Worm (Caenorhabditis elegans) whole organism, late embryonic: ENCODE data around the gene acs-18.
A peak's percentile ranks its signal among the peaks of the same experiment; 100 is the strongest.

Experiments used
- C08G9.2 ChIP-seq: sonication (generic microtip); optimal IDR thresholded peaks from 2 replicates; lab custom pipeline; 2016; ENCODE audit warnings: mild to moderate bottlenecking, missing genetic modification characterization, moderate library complexity, missing compliant biosample characterization
- K09A11.1 ChIP-seq: sonication (generic microtip); optimal IDR thresholded peaks from 2 replicates; lab custom pipeline; 2017; ENCODE audit warnings: antibody characterized with exemption, mild to moderate bottlenecking, missing genetic modification characterization, missing compliant biosample characterization; ENCODE audit not compliant: insufficient read depth
- T23F11.4 ChIP-seq: fragments of 200-800 bp; sonication (Bioruptor generic); optimal IDR thresholded peaks from 2 replicates; lab custom pipeline; 2018; ENCODE audit warnings: mild to moderate bottlenecking, missing genetic modification characterization, missing compliant biosample characterization
- ahr-1 ChIP-seq: sonication (generic microtip); optimal IDR thresholded peaks from 2 replicates; lab custom pipeline; 2016; ENCODE audit warnings: missing genetic modification characterization, missing compliant biosample characterization
- ama-1 ChIP-seq: fragments of 150-350 bp; optimal IDR thresholded peaks from 2 replicates; lab custom pipeline; 2014
- ceh-14 ChIP-seq: sonication (generic microtip); optimal IDR thresholded peaks from 2 replicates; lab custom pipeline; 2016; ENCODE audit warnings: missing genotype, missing genetic modification characterization, missing compliant biosample characterization
- ceh-18 ChIP-seq: sonication (generic microtip); optimal IDR thresholded peaks from 2 replicates; lab custom pipeline; 2016; ENCODE audit warnings: missing genetic modification characterization, missing compliant biosample characterization
- ceh-30 ChIP-seq: fragments of 150-350 bp; optimal IDR thresholded peaks from 2 replicates; lab custom pipeline; 2014; ENCODE audit warnings: missing biosample characterization, missing genetic modification characterization
- ceh-31 ChIP-seq: sonication (generic microtip); optimal IDR thresholded peaks from 2 replicates; lab custom pipeline; 2016; ENCODE audit warnings: missing genetic modification characterization, missing compliant biosample characterization
- ceh-45 ChIP-seq: fragments of 200-800 bp; sonication (Bioruptor generic); IDR thresholded peaks from 2 replicates; pipeline ENCODE4 v1.3.6; 2022; ENCODE audit warnings: missing genetic modification reagents, missing genetic modification characterization, missing compliant biosample characterization
- ceh-48 ChIP-seq: sonication (generic microtip); optimal IDR thresholded peaks from 2 replicates; lab custom pipeline; 2016; ENCODE audit warnings: missing genetic modification characterization, inconsistent platforms, missing compliant biosample characterization
- che-1 ChIP-seq: sonication (generic microtip); optimal IDR thresholded peaks from 2 replicates; lab custom pipeline; 2016; ENCODE audit warnings: mild to moderate bottlenecking, missing genetic modification characterization, missing compliant biosample characterization
- dmd-4 ChIP-seq: sonication (generic microtip); optimal IDR thresholded peaks from 2 replicates; lab custom pipeline; 2016; ENCODE audit warnings: borderline replicate concordance, missing genetic modification characterization, missing compliant biosample characterization
- dve-1 ChIP-seq: sonication (generic microtip); optimal IDR thresholded peaks from 2 replicates; lab custom pipeline; 2017; ENCODE audit warnings: antibody characterized with exemption, mild to moderate bottlenecking, missing genetic modification characterization, missing compliant biosample characterization
- eyg-1 ChIP-seq: sonication (generic microtip); optimal IDR thresholded peaks from 2 replicates; lab custom pipeline; 2016; ENCODE audit warnings: missing genotype, missing genetic modification characterization, missing compliant biosample characterization
- gmeb-2 ChIP-seq: sonication (generic microtip); optimal IDR thresholded peaks from 2 replicates; lab custom pipeline; 2016; ENCODE audit warnings: missing genetic modification characterization, inconsistent platforms, missing compliant biosample characterization
- hlh-13 ChIP-seq: fragments of 200-800 bp; sonication (Bioruptor generic); optimal IDR thresholded peaks from 2 replicates; lab custom pipeline; 2018; ENCODE audit warnings: mild to moderate bottlenecking, missing genetic modification characterization, missing compliant biosample characterization
- hlh-30 ChIP-seq: sonication (generic microtip); optimal IDR thresholded peaks from 2 replicates; lab custom pipeline; 2017; ENCODE audit warnings: antibody characterized with exemption, missing genetic modification characterization, missing compliant biosample characterization; ENCODE audit not compliant: insufficient read depth
- hlh-6 ChIP-seq: sonication (generic microtip); optimal IDR thresholded peaks from 2 replicates; lab custom pipeline; 2016; ENCODE audit warnings: missing genotype, missing genetic modification characterization, missing compliant biosample characterization
- mec-3 ChIP-seq: sonication (generic microtip); optimal IDR thresholded peaks from 2 replicates; lab custom pipeline; 2016; ENCODE audit warnings: borderline replicate concordance, missing genetic modification characterization, missing compliant biosample characterization
- nfya-1 ChIP-seq: sonication (generic microtip); optimal IDR thresholded peaks from 2 replicates; lab custom pipeline; 2017; ENCODE audit warnings: missing genetic modification characterization, mild to moderate bottlenecking, missing compliant biosample characterization, antibody characterized with exemption, moderate library complexity
- nhr-232 ChIP-seq: sonication (generic microtip); optimal IDR thresholded peaks from 2 replicates; lab custom pipeline; 2016; ENCODE audit warnings: missing genetic modification characterization, missing compliant biosample characterization
- pag-3 ChIP-seq: sonication (generic microtip); optimal IDR thresholded peaks from 2 replicates; lab custom pipeline; 2016; ENCODE audit warnings: missing compliant biosample characterization, missing genetic modification characterization, borderline replicate concordance
- pat-9 ChIP-seq: fragments of 200-800 bp; sonication (Bioruptor generic); optimal IDR thresholded peaks from 2 replicates; lab custom pipeline; 2018; ENCODE audit warnings: mild to moderate bottlenecking, missing genetic modification characterization, moderate library complexity, missing compliant biosample characterization
- pax-1 ChIP-seq: fragments of 150-350 bp; optimal IDR thresholded peaks from 2 replicates; lab custom pipeline; 2014; ENCODE audit warnings: missing biosample characterization, missing genetic modification characterization
- pros-1 ChIP-seq: fragments of 150-350 bp; optimal IDR thresholded peaks from 2 replicates; lab custom pipeline; 2014; ENCODE audit warnings: missing biosample characterization, missing genetic modification reagents, missing genetic modification characterization
- ref-2 ChIP-seq: sonication (generic microtip); optimal IDR thresholded peaks from 2 replicates; lab custom pipeline; 2016; ENCODE audit warnings: missing genetic modification characterization, missing compliant biosample characterization
- sox-2 ChIP-seq: fragments of 200-800 bp; sonication (Bioruptor generic); IDR thresholded peaks from 2 replicates; pipeline ENCODE4 v1.3.6; 2022; ENCODE audit warnings: missing genetic modification reagents, missing genetic modification characterization, missing compliant biosample characterization
- sox-4 ChIP-seq: sonication (generic microtip); optimal IDR thresholded peaks from 2 replicates; lab custom pipeline; 2017; ENCODE audit warnings: mild to moderate bottlenecking, missing genetic modification characterization, inconsistent platforms, missing compliant biosample characterization
- tbx-2 ChIP-seq: sonication (generic microtip); optimal IDR thresholded peaks from 2 replicates; lab custom pipeline; 2016; ENCODE audit warnings: missing genetic modification characterization, missing compliant biosample characterization
- tbx-7 ChIP-seq: sonication (generic microtip); optimal IDR thresholded peaks from 2 replicates; lab custom pipeline; 2016; ENCODE audit warnings: missing genotype, missing genetic modification characterization, missing compliant biosample characterization
- unc-3 ChIP-seq, 2 experiments: fragments of 200-800 bp in 1 of 2; sonication (Bioruptor generic) in 1 of 2; sonication (generic microtip) in 1 of 2; conservative IDR thresholded peaks in 1 of 2; optimal IDR thresholded peaks in 1 of 2; 2 replicates each; pipeline versions ENCODE4 v1.3.6 to Lab custom; 2016 to 2022; ENCODE audit warnings: missing compliant biosample characterization in 2 of 2, missing genetic modification characterization in 2 of 2, missing genetic modification reagents in 1 of 2
- unc-42 ChIP-seq: sonication (generic microtip); optimal IDR thresholded peaks from 2 replicates; lab custom pipeline; 2016; ENCODE audit warnings: missing genotype, missing genetic modification characterization, missing compliant biosample characterization
- unc-55 ChIP-seq: sonication (generic microtip); optimal IDR thresholded peaks from 2 replicates; lab custom pipeline; 2017; ENCODE audit warnings: missing biosample characterization, missing genetic modification reagents, missing genetic modification characterization
- zip-5 ChIP-seq: sonication (generic microtip); optimal IDR thresholded peaks from 2 replicates; lab custom pipeline; 2016; ENCODE audit warnings: missing genetic modification characterization, missing compliant biosample characterization

The acs-18 gene

ce11 chrIV:10349871-10350640, 36.6 kb upstream of the acs-18 start, which contains the start of the genes unc-43 and Y43C5B.3:
TSS of gene unc-43 (minus strand) at chrIV:10350217.
TSS of gene Y43C5B.3 (plus strand) at chrIV:10350590.
- TF ChIP-seq K09A11.1 (no peak), ama-1 (no peak), pag-3 (no peak), nhr-232 (tag; lab: Kevin White, UChicago) (no peak), dmd-4 (tag; lab: Kevin White, UChicago) (no peak), T23F11.4 (GFP tag; lab: Kevin White, UChicago) (no peak)

- TF ChIP-seq pat-9 (tag; lab: Kevin White, UChicago): no peak
- TF ChIP-seq hlh-30 (tag; lab: Kevin White, UChicago): no peak
- TF ChIP-seq ref-2 (tag; lab: Kevin White, UChicago): no peak
- TF ChIP-seq pax-1: no peak
- TF ChIP-seq unc-42: peak; percentile 40
- TF ChIP-seq ceh-14 (tag; lab: Kevin White, UChicago): peak; percentile 51
- no peak for TF ChIP-seq ama-1
These were observed 34.1 kb upstream of the acs-18 start for ce11 chrIV:10347528-10347927.

ce11 chrIV:10346948-10347347, 33.5 kb upstream of the acs-18 start:
- TF ChIP-seq ceh-48 (tag; lab: Kevin White, UChicago) (no peak), che-1 (tag; lab: Kevin White, UChicago) (no peak), tbx-7 (no peak), hlh-13 (GFP tag; lab: Kevin White, UChicago) (no peak), mec-3 (tag; lab: Kevin White, UChicago) (no peak), ahr-1 (tag; lab: Kevin White, UChicago) (no peak), sox-4 (tag; lab: Kevin White, UChicago) (no peak), ceh-30 (no peak), C08G9.2 (tag; lab: Kevin White, UChicago) (no peak), sox-2 (GFP tag; lab: Robert Waterston, UW) (no peak), eyg-1 (tag; lab: Kevin White, UChicago) (no peak), dve-1 (tag; lab: Kevin White, UChicago) (no peak), T23F11.4 (GFP tag; lab: Kevin White, UChicago) (no peak), pag-3 (no peak), ceh-45 (no peak), zip-5 (tag; lab: Kevin White, UChicago) (no peak), hlh-6 (tag; lab: Kevin White, UChicago) (no peak)

ce11 chrIV:10345990-10346389, 32.5 kb upstream of the acs-18 start:
- no peak for TF ChIP-seq unc-3 (GFP tag; conservative IDR thresholded peaks at IDR 0.05; lab: Robert Waterston, UW)
- no peak for TF ChIP-seq unc-3 (tag; optimal IDR thresholded peaks at IDR 0.05; lab: Kevin White, UChicago)
- peak; percentile 30 for TF ChIP-seq ceh-31 (tag; lab: Kevin White, UChicago)
- peak; percentile 53 for TF ChIP-seq unc-55
- TF ChIP-seq gmeb-2 (tag; lab: Kevin White, UChicago): no peak
- peak; percentile 8 for TF ChIP-seq nhr-232 (tag; lab: Kevin White, UChicago)
- TF ChIP-seq pros-1: peak; percentile 9
- TF ChIP-seq nfya-1 (tag; lab: Kevin White, UChicago): peak; percentile 56
- TF ChIP-seq tbx-2 (tag; lab: Kevin White, UChicago): peak; percentile 56
- TF ChIP-seq dve-1 (tag; lab: Kevin White, UChicago): peak; percentile 0
- TF ChIP-seq ceh-18 (tag; lab: Kevin White, UChicago): peak; percentile 66
